Worm (Caenorhabditis elegans) whole organism, L1 larva: ENCODE results near the gene cct-6.
A peak's percentile ranks its signal among the peaks of the same experiment; 100 is the strongest.

ENCODE experiments used
- C16A3.4 ChIP-seq: fragments of 150-350 bp; optimal IDR thresholded peaks from 2 replicates; lab custom pipeline; 2014; ENCODE audit warnings: missing biosample characterization, missing genetic modification characterization
- ama-1 ChIP-seq: fragments of 150-350 bp; optimal IDR thresholded peaks from 2 replicates; lab custom pipeline; 2014
- dpl-1 ChIP-seq, 3 experiments: fragments of 150-350 bp in 2 of 3; sonication (generic microtip) in 1 of 3; optimal IDR thresholded peaks; 2 replicates each; lab custom pipeline; 2014 to 2017; ENCODE audit warnings: missing biosample characterization in 3 of 3, missing genetic modification characterization in 3 of 3, missing genetic modification reagents in 3 of 3
- fos-1 ChIP-seq: fragments of 150-350 bp; optimal IDR thresholded peaks from 2 replicates; lab custom pipeline; 2014; ENCODE audit warnings: missing biosample characterization, missing genetic modification characterization
- lin-14 ChIP-seq: fragments of 200-800 bp; sonication (Bioruptor generic); optimal IDR thresholded peaks from 2 replicates; lab custom pipeline; 2018; ENCODE audit warnings: mild to moderate bottlenecking, missing genetic modification characterization, moderate library complexity, missing compliant biosample characterization
- lin-39 ChIP-seq: fragments of 150-350 bp; optimal IDR thresholded peaks from 2 replicates; lab custom pipeline; 2014; ENCODE audit warnings: missing biosample characterization, missing genetic modification reagents, missing genetic modification characterization
- nhr-12 ChIP-seq: sonication (generic microtip); optimal IDR thresholded peaks from 2 replicates; lab custom pipeline; 2017; ENCODE audit warnings: missing biosample characterization, missing genetic modification characterization
- ztf-4 ChIP-seq: fragments of 150-350 bp; optimal IDR thresholded peaks from 2 replicates; lab custom pipeline; 2014; ENCODE audit warnings: missing biosample characterization, missing genetic modification characterization

ce11 chrIII:5855637-5856179, at the start of gene cct-6, which contains the start of gene alh-9:
- TF ChIP-seq dpl-1 (GFP tag; optimal IDR thresholded peaks at IDR 0.05; lab: Kevin White, UChicago) (peak; percentile 95 to 98 (median 96)), ztf-4 (tag; lab: Kevin White, UChicago) (peak; percentile 61), nhr-12 (no peak), C16A3.4 (tag; lab: Kevin White, UChicago) (peak; percentile 88), ama-1 (lab: Kevin White, UChicago) (peak; percentile 49), fos-1 (tag; lab: Kevin White, UChicago) (peak; percentile 62), lin-14 (GFP tag; lab: Kevin White, UChicago) (peak; percentile 79), lin-39 (tag; lab: Kevin White, UChicago) (peak; percentile 33)
